Fruit fly (Drosophila melanogaster) whole organism, embryonic: ENCODE data around the gene SclB.

Source experiments
- ATbp ChIP-seq: fragments of 200-800 bp; sonication (Bioruptor generic); optimal IDR thresholded peaks from 2 replicates; lab custom pipeline; 2017; ENCODE audit warnings: missing biosample characterization, mild to moderate bottlenecking, missing genetic modification characterization, missing genetic modification reagents
- Adf1 ChIP-seq: fragments of 200-800 bp; sonication (Bioruptor generic); IDR thresholded peaks from 2 replicates; pipeline ENCODE4 v1.3.6; 2022; ENCODE audit warnings: missing biosample characterization, missing genetic modification characterization
- Bgb ChIP-seq: fragments of 200-800 bp; sonication (Bioruptor generic); IDR thresholded peaks from 2 replicates; pipeline ENCODE4 v1.3.6; 2022; ENCODE audit warnings: missing biosample characterization, missing genetic modification characterization; ENCODE audit not compliant: partially characterized antibody
- CG10267 ChIP-seq: fragments of 200-800 bp; sonication (Bioruptor generic); optimal IDR thresholded peaks from 2 replicates; lab custom pipeline; 2018; ENCODE audit warnings: missing biosample characterization, mild to moderate bottlenecking, missing genetic modification characterization, moderate library complexity
- CG11398 ChIP-seq: fragments of 200-800 bp; sonication (Bioruptor generic); optimal IDR thresholded peaks from 2 replicates; lab custom pipeline; 2016; ENCODE audit warnings: missing biosample characterization, missing genetic modification characterization
- CG11560 ChIP-seq: fragments of 200-800 bp; sonication (Bioruptor generic); IDR thresholded peaks from 3 replicates; pipeline ENCODE4 v1.3.6; 2022; ENCODE audit warnings: missing biosample characterization, missing genetic modification characterization
- CG12659 ChIP-seq: fragments of 200-800 bp; sonication (Bioruptor generic); optimal IDR thresholded peaks from 3 replicates; lab custom pipeline; 2017; ENCODE audit warnings: mild to moderate bottlenecking, missing biosample characterization, missing genetic modification reagents, missing genetic modification characterization
- CG13123 ChIP-seq: fragments of 200-800 bp; sonication (Bioruptor generic); optimal IDR thresholded peaks from 2 replicates; lab custom pipeline; 2016; ENCODE audit warnings: missing biosample characterization, missing genetic modification characterization
- CG14860 ChIP-seq: fragments of 200-800 bp; sonication (Bioruptor generic); IDR thresholded peaks from 3 replicates; pipeline ENCODE4 v1.3.6; 2022; ENCODE audit warnings: missing biosample characterization, missing genetic modification characterization; ENCODE audit not compliant: partially characterized antibody
- CG15073 ChIP-seq: fragments of 200-800 bp; sonication (Bioruptor generic); optimal IDR thresholded peaks from 2 replicates; lab custom pipeline; 2016; ENCODE audit warnings: missing biosample characterization, missing genetic modification characterization
- CG17912 ChIP-seq: fragments of 200-800 bp; sonication (Bioruptor generic); optimal IDR thresholded peaks from 2 replicates; lab custom pipeline; 2018; ENCODE audit warnings: missing biosample characterization, mild to moderate bottlenecking, missing genetic modification characterization
- CG2678 ChIP-seq: fragments of 200-800 bp; sonication (Bioruptor generic); optimal IDR thresholded peaks from 3 replicates; lab custom pipeline; 2019; ENCODE audit warnings: missing biosample characterization, mild to moderate bottlenecking, missing genetic modification characterization, moderate library complexity
- CG2712 ChIP-seq: fragments of 200-800 bp; optimal IDR thresholded peaks from 3 replicates; lab custom pipeline; 2019; ENCODE audit warnings: missing biosample characterization, mild to moderate bottlenecking, missing genetic modification characterization, moderate library complexity
- CG32532 ChIP-seq: fragments of 200-800 bp; sonication (Bioruptor generic); IDR thresholded peaks from 2 replicates; pipeline ENCODE4 v1.3.6; 2022; ENCODE audit warnings: missing biosample characterization, missing genetic modification characterization
- CG3847 ChIP-seq: fragments of 200-800 bp; sonication (Bioruptor generic); IDR thresholded peaks from 2 replicates; pipeline ENCODE4 v1.3.6; 2022; ENCODE audit warnings: missing biosample characterization, missing genetic modification characterization
- CG4617 ChIP-seq: fragments of 200-800 bp; sonication (Bioruptor generic); optimal IDR thresholded peaks from 3 replicates; lab custom pipeline; 2016; ENCODE audit warnings: missing biosample characterization, missing genetic modification characterization, borderline replicate concordance
- CG4820 ChIP-seq: fragments of 200-800 bp; sonication (Bioruptor generic); optimal IDR thresholded peaks from 3 replicates; lab custom pipeline; 2016; ENCODE audit warnings: missing biosample characterization, missing genetic modification characterization
- CG5245 ChIP-seq: fragments of 200-800 bp; sonication (Bioruptor generic); optimal IDR thresholded peaks from 3 replicates; lab custom pipeline; 2016; ENCODE audit warnings: missing biosample characterization, missing genetic modification characterization
- CG6791 ChIP-seq: fragments of 200-800 bp; sonication (Bioruptor generic); IDR thresholded peaks from 3 replicates; pipeline ENCODE4 v1.3.6; 2022; ENCODE audit warnings: missing biosample characterization, missing genetic modification characterization; ENCODE audit not compliant: partially characterized antibody
- CG9817 ChIP-seq: fragments of 200-800 bp; sonication (Bioruptor generic); optimal IDR thresholded peaks from 2 replicates; lab custom pipeline; 2018; ENCODE audit warnings: missing biosample characterization, mild to moderate bottlenecking, missing genetic modification characterization, moderate library complexity
- CG9932 ChIP-seq: fragments of 200-800 bp; sonication (Bioruptor generic); IDR thresholded peaks from 2 replicates; pipeline ENCODE4 v1.3.6; 2022; ENCODE audit warnings: missing biosample characterization, missing genetic modification characterization
- D19B ChIP-seq: fragments of 200-800 bp; sonication (Bioruptor generic); optimal IDR thresholded peaks from 2 replicates; lab custom pipeline; 2017; ENCODE audit warnings: missing biosample characterization, mild to moderate bottlenecking, missing genetic modification characterization
- Dbx ChIP-seq: fragments of 200-800 bp; sonication (Bioruptor generic); IDR thresholded peaks from 3 replicates; pipeline ENCODE4 v1.3.6; 2022; ENCODE audit warnings: missing biosample characterization, missing genetic modification characterization
- Deaf1 ChIP-seq: fragments of 200-800 bp; optimal IDR thresholded peaks from 3 replicates; lab custom pipeline; 2019; ENCODE audit warnings: missing biosample characterization, mild to moderate bottlenecking, missing genetic modification characterization, moderate library complexity
- Dek ChIP-seq: fragments of 200-800 bp; sonication (Bioruptor generic); optimal IDR thresholded peaks from 3 replicates; lab custom pipeline; 2019; ENCODE audit warnings: missing biosample characterization, mild to moderate bottlenecking, missing genetic modification characterization, moderate library complexity
- Doc3 ChIP-seq: fragments of 200-800 bp; sonication (Bioruptor generic); IDR thresholded peaks from 3 replicates; pipeline ENCODE4 v1.3.6; 2022; ENCODE audit warnings: missing biosample characterization, missing genetic modification characterization; ENCODE audit not compliant: partially characterized antibody
- Dref ChIP-seq: fragments of 200-800 bp; sonication (Bioruptor generic); IDR thresholded peaks from 2 replicates; pipeline ENCODE4 v1.3.6; 2022; ENCODE audit warnings: missing biosample characterization, missing genetic modification characterization
- Fer1 ChIP-seq: fragments of 200-800 bp; sonication (Bioruptor generic); optimal IDR thresholded peaks from 2 replicates; lab custom pipeline; 2017; ENCODE audit warnings: missing biosample characterization, mild to moderate bottlenecking, missing genetic modification characterization
- MBD-R2 ChIP-seq: fragments of 200-800 bp; sonication (Bioruptor generic); IDR thresholded peaks from 2 replicates; pipeline ENCODE4 v1.3.6; 2022; ENCODE audit warnings: missing biosample characterization, missing genetic modification characterization
- NC2α ChIP-seq: fragments of 200-800 bp; sonication (Bioruptor generic); optimal IDR thresholded peaks from 2 replicates; lab custom pipeline; 2016; ENCODE audit warnings: missing biosample characterization, missing genetic modification characterization
- Nf-YA ChIP-seq: fragments of 200-800 bp; sonication (Bioruptor generic); IDR thresholded peaks from 2 replicates; pipeline ENCODE4 v1.3.6; 2022; ENCODE audit warnings: missing biosample characterization, missing genetic modification characterization
- Opbp ChIP-seq: fragments of 200-800 bp; sonication (Bioruptor generic); IDR thresholded peaks from 3 replicates; pipeline ENCODE4 v1.3.6; 2022; ENCODE audit warnings: missing biosample characterization, missing genetic modification characterization; ENCODE audit not compliant: partially characterized antibody
- Ptx1 ChIP-seq: fragments of 200-800 bp; sonication (Bioruptor generic); IDR thresholded peaks from 2 replicates; pipeline ENCODE4 v1.3.6; 2022; ENCODE audit warnings: missing biosample characterization, missing genetic modification characterization
- Sin3A ChIP-seq: fragments of >200 bp; optimal IDR thresholded peaks from 2 replicates; lab custom pipeline; 2018
- Spps ChIP-seq: fragments of 200-800 bp; sonication (Bioruptor generic); optimal IDR thresholded peaks from 2 replicates; lab custom pipeline; 2018; ENCODE audit warnings: missing biosample characterization, mild to moderate bottlenecking, missing genetic modification characterization
- Ssrp ChIP-seq: fragments of 200-800 bp; sonication (Bioruptor generic); optimal IDR thresholded peaks from 2 replicates; lab custom pipeline; 2018; ENCODE audit warnings: missing biosample characterization, mild to moderate bottlenecking, missing genetic modification characterization, moderate library complexity
- YL-1 ChIP-seq: fragments of 200-800 bp; sonication (Bioruptor generic); optimal IDR thresholded peaks from 3 replicates; lab custom pipeline; 2017; ENCODE audit warnings: missing biosample characterization, mild to moderate bottlenecking, missing genetic modification characterization
- al ChIP-seq: fragments of 200-800 bp; sonication (Bioruptor generic); IDR thresholded peaks from 2 replicates; pipeline ENCODE4 v1.3.6; 2022; ENCODE audit warnings: missing biosample characterization, missing genetic modification characterization
- ara ChIP-seq: fragments of 200-800 bp; sonication (Bioruptor generic); IDR thresholded peaks from 2 replicates; pipeline ENCODE4 v1.3.6; 2022; ENCODE audit warnings: missing biosample characterization, missing genetic modification characterization
- bbx ChIP-seq: fragments of 200-800 bp; sonication (Bioruptor generic); IDR thresholded peaks from 2 replicates; pipeline ENCODE4 v1.3.6; 2022; ENCODE audit warnings: missing biosample characterization, missing genetic modification characterization; ENCODE audit not compliant: partially characterized antibody
- bigmax ChIP-seq: fragments of 200-800 bp; sonication (Bioruptor generic); optimal IDR thresholded peaks from 2 replicates; lab custom pipeline; 2018; ENCODE audit warnings: missing biosample characterization, mild to moderate bottlenecking, missing genetic modification characterization
- br ChIP-seq: fragments of >200 bp; optimal IDR thresholded peaks from 2 replicates; lab custom pipeline; 2017
- cg ChIP-seq: fragments of 200-800 bp; sonication (Bioruptor generic); optimal IDR thresholded peaks from 3 replicates; lab custom pipeline; 2019; ENCODE audit warnings: missing biosample characterization, mild to moderate bottlenecking, missing genetic modification characterization, moderate library complexity
- gce ChIP-seq: fragments of 200-800 bp; sonication (Bioruptor generic); IDR thresholded peaks from 3 replicates; pipeline ENCODE4 v1.3.6; 2022; ENCODE audit warnings: missing biosample characterization, missing genetic modification characterization
- grau ChIP-seq: fragments of 200-800 bp; optimal IDR thresholded peaks from 3 replicates; lab custom pipeline; 2019; ENCODE audit warnings: missing biosample characterization, mild to moderate bottlenecking, missing genetic modification characterization, moderate library complexity
- ranshi ChIP-seq: fragments of 200-800 bp; sonication (Bioruptor generic); IDR thresholded peaks from 2 replicates; pipeline ENCODE4 v1.3.6; 2022; ENCODE audit warnings: missing biosample characterization, missing genetic modification characterization
- sob ChIP-seq: fragments of 200-800 bp; sonication (Bioruptor generic); IDR thresholded peaks from 2 replicates; pipeline ENCODE4 v1.3.6; 2022; ENCODE audit warnings: missing biosample characterization, missing genetic modification characterization
- tll ChIP-seq, 2 experiments: fragments of 200-800 bp in 1 of 2; fragments of >200 bp in 1 of 2; sonication (Bioruptor generic) in 1 of 2; optimal IDR thresholded peaks; 2 replicates each; lab custom pipeline; 2017 to 2019; ENCODE audit warnings: missing biosample characterization in 2 of 2, missing genetic modification characterization in 2 of 2, mild to moderate bottlenecking in 1 of 2, moderate library complexity in 1 of 2
- ttk ChIP-seq: fragments of 200-800 bp; sonication (Bioruptor generic); IDR thresholded peaks from 2 replicates; pipeline ENCODE4 v2.1.2; 2022; ENCODE audit warnings: missing biosample characterization, missing genetic modification characterization
- unc-4 ChIP-seq: fragments of 200-800 bp; sonication (Bioruptor generic); IDR thresholded peaks from 2 replicates; pipeline ENCODE4 v1.3.6; 2022; ENCODE audit warnings: missing biosample characterization, missing genetic modification characterization; ENCODE audit not compliant: partially characterized antibody

Gene SclB

DNA sequence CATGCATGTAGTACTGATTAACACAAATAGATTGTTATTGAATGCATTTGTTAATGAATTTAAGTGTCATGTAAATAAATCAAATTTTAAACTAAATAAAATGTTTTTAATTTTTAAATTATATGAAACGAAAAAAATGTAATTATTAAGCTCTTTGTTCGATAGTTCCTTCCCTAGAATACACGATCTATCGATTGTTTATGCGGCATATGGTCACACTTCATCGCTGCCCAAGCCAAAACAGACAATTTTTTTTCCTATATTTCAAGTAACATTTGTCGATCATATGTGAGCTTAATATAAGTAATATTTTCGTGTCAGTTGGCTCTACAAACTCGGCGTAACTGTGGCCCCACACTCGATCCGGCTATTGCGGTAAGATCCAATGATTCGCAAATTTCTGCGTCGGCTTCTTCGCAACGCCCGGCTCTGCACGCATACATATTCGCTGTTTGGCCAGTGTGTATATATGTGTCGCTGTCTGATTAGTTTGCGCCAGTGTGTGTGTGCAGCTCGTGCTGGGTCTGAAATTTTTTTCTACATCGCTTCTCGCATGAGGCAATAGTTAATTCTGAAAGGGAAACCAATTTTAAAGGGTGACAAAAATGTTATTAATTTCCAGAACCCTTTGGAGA is 10.8 kb upstream of the SclB start, which contains the start of gene AspRS-m (continued):
- TF ChIP-seq MBD-R2 (GFP tag; lab: Robert Waterston, UW) (peak; percentile 77), CG12659 (GFP tag; lab: Kevin White, UChicago) (peak; percentile 56), NC2α (GFP tag; lab: Kevin White, UChicago) (no peak), grau (tag; lab: Kevin White, UChicago) (no peak), ttk (GFP tag; lab: Robert Waterston, UW) (no peak), ara (GFP tag; lab: Robert Waterston, UW) (no peak), Adf1 (GFP tag; lab: Robert Waterston, UW) (peak; percentile 40), CG5245 (GFP tag; lab: Kevin White, UChicago) (no peak), tll (GFP tag; optimal IDR thresholded peaks at IDR 0.05; lab: Kevin White, UChicago) (no peak), CG17912 (no peak), Ssrp (tag; lab: Kevin White, UChicago) (no peak), unc-4 (GFP tag; lab: Robert Waterston, UW) (peak; percentile 80), CG13123 (GFP tag; lab: Kevin White, UChicago) (no peak), Nf-YA (GFP tag; lab: Robert Waterston, UW) (no peak; the same call in 1 of the 2 replicates), bigmax (no peak), Dbx (GFP tag; lab: Robert Waterston, UW) (peak; percentile 44; the same call in 1 of the 3 replicates), Doc3 (GFP tag; lab: Robert Waterston, UW) (peak; percentile 79), CG10267 (tag; lab: Kevin White, UChicago) (no peak), br (no peak), D19B (GFP tag; lab: Kevin White, UChicago) (no peak), CG2678 (tag; lab: Kevin White, UChicago) (no peak), ATbp (GFP tag; lab: Kevin White, UChicago) (no peak), Sin3A (lab: Kevin White, UChicago) (peak; percentile 45), Ptx1 (GFP tag; lab: Robert Waterston, UW) (peak; percentile 33; the same call in 1 of the 2 replicates), CG2712 (no peak), CG4617 (GFP tag; lab: Kevin White, UChicago) (peak; percentile 33), CG9932 (GFP tag; lab: Robert Waterston, UW) (peak; percentile 81), CG9817 (tag; lab: Kevin White, UChicago) (peak; percentile 28), CG6791 (GFP tag; lab: Robert Waterston, UW) (peak; percentile 87), CG32532 (peak; percentile 29; the same call in 1 of the 2 replicates), Deaf1 (tag; lab: Kevin White, UChicago) (peak; percentile 68), Dref (peak; percentile 72), CG4820 (no peak), sob (GFP tag; lab: Robert Waterston, UW) (peak; percentile 38; the same call in 1 of the 2 replicates), CG14860 (GFP tag; lab: Robert Waterston, UW) (peak; percentile 83), ranshi (peak; percentile 27; the same call in 1 of the 2 replicates), Dek (tag; lab: Kevin White, UChicago) (no peak), CG11398 (GFP tag; lab: Kevin White, UChicago) (no peak), CG15073 (no peak), al (GFP tag; lab: Robert Waterston, UW) (no peak), Spps (tag; lab: Kevin White, UChicago) (no peak), Fer1 (GFP tag; lab: Kevin White, UChicago) (no peak), CG3847 (GFP tag; lab: Robert Waterston, UW) (peak; percentile 55), bbx (GFP tag; lab: Robert Waterston, UW) (peak; percentile 89), Bgb (GFP tag; lab: Robert Waterston, UW) (peak; percentile 88), gce (GFP tag; lab: Robert Waterston, UW) (no peak), cg (GFP tag; lab: Kevin White, UChicago) (peak; percentile 97), YL-1 (GFP tag; lab: Kevin White, UChicago) (peak; percentile 73), CG11560 (tag; lab: Robert Waterston, UW) (no peak), Opbp (peak; percentile 88; the same call in 2 of the 3 replicates)
